Fruit fly (Drosophila melanogaster) whole organism, pupa: Measurements from ENCODE around the gene ed.
A peak's percentile ranks its signal among the peaks of the same experiment; 100 is the strongest.

Source experiments
- CG10348 ChIP-seq: fragments of 200-800 bp; sonication (Bioruptor generic); IDR thresholded peaks from 2 replicates; pipeline ENCODE4 v1.3.6; 2022; ENCODE audit warnings: missing biosample characterization, missing genetic modification characterization
- CG12605 ChIP-seq: fragments of 200-800 bp; sonication (Bioruptor generic); IDR thresholded peaks from 2 replicates; pipeline ENCODE4 v1.3.6; 2022; ENCODE audit warnings: missing biosample characterization, missing genetic modification characterization
- CG13204 ChIP-seq: fragments of 200-800 bp; sonication (Bioruptor generic); optimal IDR thresholded peaks from 2 replicates; lab custom pipeline; 2018; ENCODE audit warnings: missing biosample characterization, mild to moderate bottlenecking, missing genetic modification characterization, moderate library complexity
- CG14655 ChIP-seq: fragments of 200-800 bp; sonication (Bioruptor generic); optimal IDR thresholded peaks from 3 replicates; lab custom pipeline; 2017; ENCODE audit warnings: mild to moderate bottlenecking, missing biosample characterization, missing genetic modification reagents, missing genetic modification characterization
- CG15710 ChIP-seq: fragments of 200-800 bp; sonication (Bioruptor generic); optimal IDR thresholded peaks from 2 replicates; lab custom pipeline; 2018; ENCODE audit warnings: missing biosample characterization, mild to moderate bottlenecking, missing genetic modification characterization, moderate library complexity
- CG17806 ChIP-seq: fragments of 200-800 bp; sonication (Bioruptor generic); optimal IDR thresholded peaks from 2 replicates; lab custom pipeline; 2018; ENCODE audit warnings: missing biosample characterization, mild to moderate bottlenecking, missing genetic modification characterization, moderate library complexity
- CG32121 ChIP-seq: fragments of 200-800 bp; sonication (Bioruptor generic); IDR thresholded peaks from 2 replicates; pipeline ENCODE4 v1.3.6; 2022; ENCODE audit warnings: missing biosample characterization, missing genetic modification characterization
- CG34367 ChIP-seq: fragments of 200-800 bp; sonication (Bioruptor generic); optimal IDR thresholded peaks from 2 replicates; lab custom pipeline; 2018; ENCODE audit warnings: missing biosample characterization, mild to moderate bottlenecking, missing genetic modification characterization
- CG4496 ChIP-seq: fragments of 200-800 bp; sonication (Bioruptor generic); IDR thresholded peaks from 3 replicates; pipeline ENCODE4 v1.3.6; 2022; ENCODE audit warnings: missing biosample characterization, missing genetic modification characterization
- CG8159 ChIP-seq: fragments of 200-800 bp; sonication (Bioruptor generic); optimal IDR thresholded peaks from 3 replicates; lab custom pipeline; 2018; ENCODE audit warnings: missing biosample characterization, mild to moderate bottlenecking, missing genetic modification characterization, moderate library complexity
- CG8301 ChIP-seq: fragments of 200-800 bp; sonication (Bioruptor generic); optimal IDR thresholded peaks from 2 replicates; lab custom pipeline; 2018; ENCODE audit warnings: missing biosample characterization, mild to moderate bottlenecking, missing genetic modification characterization
- CG9948 ChIP-seq: fragments of 200-800 bp; sonication (Bioruptor generic); optimal IDR thresholded peaks from 2 replicates; lab custom pipeline; 2018; ENCODE audit warnings: missing biosample characterization, mild to moderate bottlenecking, missing genetic modification characterization, moderate library complexity
- D1 ChIP-seq: fragments of 200-800 bp; sonication (Bioruptor generic); optimal IDR thresholded peaks from 2 replicates; lab custom pipeline; 2018; ENCODE audit warnings: missing biosample characterization, mild to moderate bottlenecking, missing genetic modification characterization, moderate library complexity
- EcR ChIP-seq: fragments of 200-800 bp; sonication (Bioruptor generic); optimal IDR thresholded peaks from 3 replicates; lab custom pipeline; 2019; ENCODE audit warnings: missing biosample characterization, missing genetic modification characterization, mild to moderate bottlenecking, moderate library complexity, missing genetic modification reagents
- Ets98B ChIP-seq: fragments of 200-800 bp; sonication (Bioruptor generic); IDR thresholded peaks from 2 replicates; pipeline ENCODE4 v1.3.6; 2022; ENCODE audit warnings: missing biosample characterization, missing genetic modification characterization
- Pif1A ChIP-seq: fragments of 200-800 bp; sonication (Bioruptor generic); optimal IDR thresholded peaks from 3 replicates; lab custom pipeline; 2016; ENCODE audit warnings: missing biosample characterization, missing genetic modification characterization
- Pif1B ChIP-seq: fragments of 200-800 bp; sonication (Bioruptor generic); optimal IDR thresholded peaks from 3 replicates; lab custom pipeline; 2016; ENCODE audit warnings: missing biosample characterization, missing genetic modification characterization
- Snoo ChIP-seq: fragments of 200-800 bp; sonication (Bioruptor generic); optimal IDR thresholded peaks from 3 replicates; lab custom pipeline; 2017; ENCODE audit warnings: missing biosample characterization, mild to moderate bottlenecking, missing genetic modification characterization, inconsistent platforms
- fd96Ca ChIP-seq: fragments of 200-800 bp; sonication (Bioruptor generic); IDR thresholded peaks from 3 replicates; pipeline ENCODE4 v1.3.6; 2022; ENCODE audit warnings: missing biosample characterization, missing genetic modification characterization
- gl ChIP-seq: fragments of 200-800 bp; sonication (Bioruptor generic); optimal IDR thresholded peaks from 2 replicates; lab custom pipeline; 2018; ENCODE audit warnings: missing biosample characterization, mild to moderate bottlenecking, missing genetic modification characterization
- rn ChIP-seq: fragments of 200-800 bp; sonication (Bioruptor generic); IDR thresholded peaks from 2 replicates; pipeline ENCODE4 v1.3.6; 2022; ENCODE audit warnings: missing biosample characterization, missing genetic modification characterization

Gene ed

DNA sequence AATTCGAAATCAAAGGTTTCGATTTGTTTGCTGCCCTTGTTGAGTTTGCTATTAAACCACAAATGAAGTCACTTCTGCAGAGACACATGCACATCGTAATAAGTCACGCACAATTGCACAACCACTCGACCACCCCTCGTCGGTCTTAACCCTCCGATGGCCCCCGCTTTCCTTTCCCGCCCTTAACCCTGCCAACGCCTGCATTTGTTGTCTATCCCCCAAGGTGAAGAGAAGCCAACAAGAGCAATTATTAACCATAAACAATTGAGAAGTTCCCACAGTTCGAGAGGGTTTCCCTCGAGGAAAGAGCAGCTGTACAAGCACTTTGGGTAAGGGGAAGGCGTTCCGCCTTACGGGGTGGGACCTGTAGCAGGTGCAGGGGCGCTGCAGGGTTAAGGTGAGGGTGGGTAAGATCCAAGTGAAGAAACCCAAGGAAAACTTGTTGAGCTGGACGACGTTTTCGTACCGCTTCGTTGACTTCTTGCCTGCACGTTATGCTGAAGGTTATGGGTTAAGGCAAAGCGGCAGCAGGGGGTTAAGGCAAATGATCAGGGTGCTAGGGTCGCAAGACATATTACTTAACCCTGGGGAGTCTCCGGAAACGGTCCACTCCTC is 7.8 kb upstream of the ed start:
- TF ChIP-seq CG15710 (tag; lab: Kevin White, UChicago) (no peak), CG4496 (no peak), gl (no peak), CG8301 (tag; lab: Kevin White, UChicago) (no peak), Pif1B (no peak), CG34367 (tag; lab: Kevin White, UChicago) (no peak), fd96Ca (GFP tag; lab: Robert Waterston, UW) (no peak), CG9948 (tag; lab: Kevin White, UChicago) (no peak), EcR (GFP tag; lab: Kevin White, UChicago) (no peak), CG8159 (tag; lab: Kevin White, UChicago) (no peak), Pif1A (no peak), CG13204 (no peak), Snoo (tag; lab: Kevin White, UChicago) (no peak), CG17806 (no peak), CG32121 (GFP tag; lab: Robert Waterston, UW) (no peak), CG14655 (GFP tag; lab: Kevin White, UChicago) (no peak), D1 (tag; lab: Kevin White, UChicago) (no peak)

DNA sequence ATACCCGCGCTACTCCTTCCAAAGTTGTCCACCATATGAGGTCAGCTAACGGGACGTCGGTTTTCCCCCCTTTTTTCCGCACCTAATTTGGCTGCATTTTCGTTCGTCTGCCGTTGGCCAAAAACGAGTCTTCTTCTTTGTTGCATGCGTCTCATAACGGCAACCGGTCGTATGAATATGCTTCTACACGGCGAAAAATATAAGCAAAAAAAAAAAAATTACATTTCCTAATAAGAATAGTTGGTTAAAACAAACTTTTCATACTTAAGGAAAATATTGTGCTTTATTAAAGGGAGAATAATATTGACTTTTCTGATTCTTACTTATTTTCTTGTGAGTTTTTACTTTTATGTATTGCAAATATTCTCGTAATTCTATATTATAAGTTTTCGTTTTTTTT is 6.1 kb upstream of the ed start:
- TF ChIP-seq fd96Ca (GFP tag; lab: Robert Waterston, UW): no peak
- peak; percentile 14; the same call in 1 of the 3 replicates for TF ChIP-seq CG4496

- TF ChIP-seq D1 (tag; lab: Kevin White, UChicago): peak; percentile 20
- TF ChIP-seq CG34367 (tag; lab: Kevin White, UChicago): peak; percentile 53
- TF ChIP-seq Pif1A: no peak
- peak; percentile 66 for TF ChIP-seq fd96Ca (GFP tag; lab: Robert Waterston, UW)
- peak; percentile 7 for TF ChIP-seq Pif1B
- no peak for TF ChIP-seq CG10348 (GFP tag; lab: Robert Waterston, UW)
- no peak for TF ChIP-seq Snoo (tag; lab: Kevin White, UChicago)
- 0 out of 2 replicates have a peak, but pooled peaks have one; percentile 21 for TF ChIP-seq rn (GFP tag; lab: Robert Waterston, UW)
- TF ChIP-seq Ets98B (GFP tag; lab: Robert Waterston, UW): peak; percentile 16
- peak; percentile 68 for TF ChIP-seq CG4496
- TF ChIP-seq CG8301 (tag; lab: Kevin White, UChicago): peak; percentile 39
- TF ChIP-seq EcR (GFP tag; lab: Kevin White, UChicago): peak; percentile 69
- TF ChIP-seq gl: peak; percentile 24
- peak; percentile 49 for TF ChIP-seq CG8159 (tag; lab: Kevin White, UChicago)
- TF ChIP-seq CG13204: no peak
- peak; percentile 64 for TF ChIP-seq CG17806
- peak; percentile 64 for TF ChIP-seq CG15710 (tag; lab: Kevin White, UChicago)
- peak; percentile 61 for TF ChIP-seq CG14655 (GFP tag; lab: Kevin White, UChicago)
- peak; percentile 68 for TF ChIP-seq CG9948 (tag; lab: Kevin White, UChicago)
These were observed 3.2 kb upstream of the ed start for dm6 chr2L:4028026-4028425.

DNA sequence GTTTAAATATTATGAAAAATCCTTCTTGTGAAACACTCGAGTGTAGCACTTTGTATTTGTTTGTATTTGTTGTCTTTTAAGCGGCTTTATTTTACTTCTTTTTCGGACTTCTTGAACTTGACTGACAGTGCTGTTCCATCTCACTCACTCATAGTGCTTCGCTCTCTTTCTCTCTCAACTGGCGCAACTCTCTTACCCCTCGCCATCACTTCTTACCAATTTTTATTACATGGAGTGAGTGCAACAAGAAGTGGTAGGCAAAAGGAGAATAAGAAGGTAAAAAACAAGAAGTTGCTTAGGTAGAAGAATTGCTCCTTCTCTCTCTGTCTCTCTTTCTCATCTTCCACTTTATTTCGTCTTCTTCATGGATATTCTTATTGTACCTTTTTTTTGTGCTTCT is 2.5 kb upstream of the ed start:
- TF ChIP-seq Ets98B (GFP tag; lab: Robert Waterston, UW) (no peak), CG17806 (no peak), Pif1A (no peak), rn (GFP tag; lab: Robert Waterston, UW) (no peak), CG15710 (tag; lab: Kevin White, UChicago) (peak; percentile 8), fd96Ca (GFP tag; lab: Robert Waterston, UW) (no peak), CG8159 (tag; lab: Kevin White, UChicago) (no peak), gl (no peak), CG4496 (no peak), CG14655 (GFP tag; lab: Kevin White, UChicago) (no peak), Pif1B (no peak), CG10348 (GFP tag; lab: Robert Waterston, UW) (no peak), CG9948 (tag; lab: Kevin White, UChicago) (no peak), EcR (GFP tag; lab: Kevin White, UChicago) (peak; percentile 28), CG8301 (tag; lab: Kevin White, UChicago) (no peak), CG32121 (GFP tag; lab: Robert Waterston, UW) (no peak), CG34367 (tag; lab: Kevin White, UChicago) (no peak), Snoo (tag; lab: Kevin White, UChicago) (no peak), D1 (tag; lab: Kevin White, UChicago) (no peak), CG12605 (GFP tag; lab: Robert Waterston, UW) (no peak; the same call in 1 of the 2 replicates), CG13204 (peak; percentile 11)

DNA sequence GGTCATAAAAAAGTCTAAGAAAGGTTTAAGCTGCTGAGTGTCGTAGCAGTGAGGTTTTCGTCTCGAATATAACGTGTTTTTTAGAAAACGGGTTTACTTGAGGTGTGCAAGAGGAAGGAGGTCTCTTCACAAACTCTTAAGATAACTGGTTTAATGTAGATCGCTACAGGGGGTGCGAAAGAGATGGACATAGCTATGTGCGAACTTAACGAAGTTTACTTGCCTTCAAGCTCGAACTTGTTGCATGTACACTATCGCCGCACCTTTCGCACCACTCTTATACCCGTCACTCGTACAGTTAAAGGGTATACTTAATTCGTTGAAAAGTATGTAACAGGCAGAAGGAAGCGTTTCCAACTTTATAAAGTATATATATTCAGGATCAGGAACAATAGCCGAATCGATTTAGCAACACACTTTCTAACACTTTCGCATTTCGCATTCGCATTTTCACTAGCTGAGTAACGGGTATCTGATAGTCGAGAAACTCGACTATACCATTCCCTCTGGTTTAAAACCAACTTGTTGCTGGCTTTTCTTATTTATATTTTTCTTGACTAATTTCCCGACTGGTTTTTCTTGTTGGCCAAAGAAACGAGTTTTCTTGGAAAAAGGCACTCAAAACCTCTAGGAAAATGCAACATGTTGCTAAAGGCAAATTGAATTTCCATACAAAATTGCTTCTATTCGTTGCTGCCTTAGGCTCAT is 787 bp upstream of the ed start:
- peak; percentile 71 for TF ChIP-seq CG17806
- peak; percentile 99 for TF ChIP-seq CG4496
- TF ChIP-seq Pif1B: peak; percentile 85
- peak; percentile 59 for TF ChIP-seq CG8159 (tag; lab: Kevin White, UChicago)
- peak; percentile 50 for TF ChIP-seq D1 (tag; lab: Kevin White, UChicago)
- TF ChIP-seq Snoo (tag; lab: Kevin White, UChicago): peak; percentile 10
- peak; percentile 90 for TF ChIP-seq CG10348 (GFP tag; lab: Robert Waterston, UW)
- TF ChIP-seq CG34367 (tag; lab: Kevin White, UChicago): peak; percentile 48
- TF ChIP-seq CG32121 (GFP tag; lab: Robert Waterston, UW): peak; percentile 98
- no peak for TF ChIP-seq EcR (GFP tag; lab: Kevin White, UChicago)
- peak; percentile 61 for TF ChIP-seq CG15710 (tag; lab: Kevin White, UChicago)
- TF ChIP-seq CG12605 (GFP tag; lab: Robert Waterston, UW): peak; percentile 92
- TF ChIP-seq CG13204: no peak
- TF ChIP-seq CG9948 (tag; lab: Kevin White, UChicago): peak; percentile 69
- TF ChIP-seq fd96Ca (GFP tag; lab: Robert Waterston, UW): peak; percentile 99
- peak; percentile 96 for TF ChIP-seq rn (GFP tag; lab: Robert Waterston, UW)
- TF ChIP-seq Ets98B (GFP tag; lab: Robert Waterston, UW): peak; percentile 98
- peak; percentile 97 for TF ChIP-seq CG8301 (tag; lab: Kevin White, UChicago)
- peak; percentile 90 for TF ChIP-seq Pif1A
- TF ChIP-seq CG14655 (GFP tag; lab: Kevin White, UChicago): peak; percentile 97
- TF ChIP-seq gl: peak; percentile 24
